Fruit fly (Drosophila melanogaster) whole organism, prepupa: ENCODE measurements around the gene Hsp83.

Experiments used
- CG10631 ChIP-seq: fragments of 200-800 bp; sonication (Bioruptor generic); optimal IDR thresholded peaks from 2 replicates; lab custom pipeline; 2016; ENCODE audit warnings: missing biosample characterization, missing genetic modification characterization
- CG11294 ChIP-seq: fragments of 200-800 bp; sonication (Bioruptor generic); IDR thresholded peaks from 2 replicates; pipeline ENCODE4 v1.3.6; 2022; ENCODE audit warnings: missing biosample characterization, missing genetic modification characterization
- Ets21C ChIP-seq: fragments of 200-800 bp; sonication (Bioruptor generic); optimal IDR thresholded peaks from 3 replicates; lab custom pipeline; 2016; ENCODE audit warnings: missing biosample characterization, missing genetic modification characterization
- OdsH ChIP-seq: fragments of 200-800 bp; sonication (Bioruptor generic); optimal IDR thresholded peaks from 3 replicates; lab custom pipeline; 2016; ENCODE audit warnings: missing biosample characterization, missing genetic modification characterization
- eg ChIP-seq: fragments of 200-800 bp; sonication (Bioruptor generic); IDR thresholded peaks from 3 replicates; pipeline ENCODE4 v1.3.6; 2022; ENCODE audit warnings: missing biosample characterization, missing genetic modification characterization
- esn ChIP-seq: fragments of 200-800 bp; sonication (Bioruptor generic); optimal IDR thresholded peaks from 2 replicates; lab custom pipeline; 2016; ENCODE audit warnings: missing biosample characterization, mild to moderate bottlenecking, missing genetic modification characterization, moderate library complexity

- TF ChIP-seq OdsH (no peak), esn (no peak), eg (GFP tag; lab: Robert Waterston, UW) (no peak), CG10631 (GFP tag; lab: Kevin White, UChicago) (no peak), Ets21C (GFP tag; lab: Kevin White, UChicago) (no peak), CG11294 (GFP tag; lab: Robert Waterston, UW) (no peak)
Measured at dm6 chr3L:3226458-3226783, 33.7 kb downstream of the Hsp83 start.
